Fruit fly (Drosophila melanogaster): Measurements from ENCODE around the gene CG43725.

Gene CG43725

DNA sequence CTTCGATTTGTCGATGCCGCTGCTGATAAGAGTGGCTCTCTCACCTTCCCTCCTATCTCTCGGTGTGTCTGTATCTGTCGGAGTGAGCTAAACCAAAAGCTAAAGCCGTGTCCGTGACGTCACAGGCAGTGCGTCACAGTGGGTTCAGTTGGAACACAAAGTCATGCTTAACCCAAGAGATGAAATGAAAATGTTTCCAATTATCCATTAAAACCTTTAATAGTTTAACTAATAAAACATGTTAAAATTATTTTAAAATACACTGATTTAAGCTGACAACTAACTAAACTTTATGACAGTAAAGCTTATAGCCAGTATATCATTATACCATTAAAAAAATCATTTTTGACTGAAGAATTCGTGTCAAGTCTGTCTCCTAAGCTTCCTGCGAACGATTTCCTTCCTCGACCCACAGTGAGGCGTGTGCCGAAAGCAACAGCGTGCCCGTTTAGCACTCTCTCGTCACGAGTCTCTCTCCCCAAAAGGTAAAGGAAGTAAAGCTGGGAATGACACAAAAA is 37.8 kb downstream of the CG43725 start, which contains the start of gene Idua (continued):
- TF ChIP-seq CkIIα-i1 (GFP tag; IDR thresholded peaks at IDR 0.05) (no peak), vvl (GFP tag; IDR thresholded peaks at IDR 0.05) (peak; percentile 50), CG12071 (GFP tag; optimal IDR thresholded peaks at IDR 0.05) (no peak), CG2678 (tag; optimal IDR thresholded peaks at IDR 0.05) (no peak), repo (GFP tag; optimal IDR thresholded peaks at IDR 0.05) (no peak), tap (tag; optimal IDR thresholded peaks at IDR 0.05) (no peak), gcm2 (GFP tag; optimal IDR thresholded peaks at IDR 0.05) (no peak), Asciz (GFP tag; optimal IDR thresholded peaks at IDR 0.05) (peak; percentile 70), HLHmδ (GFP tag; optimal IDR thresholded peaks at IDR 0.05) (no peak), CG12942 (GFP tag; optimal IDR thresholded peaks at IDR 0.05) (peak; percentile 38), CG4282 (GFP tag; optimal IDR thresholded peaks at IDR 0.05) (no peak), croc (GFP tag; conservative IDR thresholded peaks at IDR 0.05) (peak; percentile 60; the same call in 2 of the 3 replicates), CG30403 (GFP tag; optimal IDR thresholded peaks at IDR 0.05) (peak; percentile 77), ab (GFP tag; optimal IDR thresholded peaks at IDR 0.05) (no peak), Spps (tag; optimal IDR thresholded peaks at IDR 0.05) (no peak), hbn (GFP tag; IDR thresholded peaks at IDR 0.05; ENCODE audit: partially characterized antibody) (no peak), CG9437 (GFP tag; optimal IDR thresholded peaks at IDR 0.05) (peak; percentile 57), Sry-δ (GFP tag; optimal IDR thresholded peaks at IDR 0.05) (no peak), CG7556 (GFP tag; optimal IDR thresholded peaks at IDR 0.05) (peak; percentile 93), CG8388 (GFP tag; optimal IDR thresholded peaks at IDR 0.05) (no peak), CG13424 (tag; optimal IDR thresholded peaks at IDR 0.05) (peak; percentile 85), CG14965 (GFP tag; optimal IDR thresholded peaks at IDR 0.05; ENCODE audit: borderline replicate concordance) (no peak), bcd (GFP tag; optimal IDR thresholded peaks at IDR 0.05) (peak; percentile 78), CG1792 (GFP tag; optimal IDR thresholded peaks at IDR 0.05) (no peak), en (GFP tag; optimal IDR thresholded peaks at IDR 0.05) (no peak), D (optimal IDR thresholded peaks at IDR 0.05) (no peak), D (GFP tag; optimal IDR thresholded peaks at IDR 0.05) (peak; percentile 76), CG11696 (GFP tag; IDR thresholded peaks at IDR 0.05) (0 out of 2 replicates have a peak, but pooled peaks have one; percentile 33), CG11456 (GFP tag; IDR thresholded peaks at IDR 0.05) (no peak; the same call in 2 of the 3 replicates), CG14860 (GFP tag; IDR thresholded peaks at IDR 0.05; ENCODE audit: partially characterized antibody) (no peak), CG1233 (GFP tag; optimal IDR thresholded peaks at IDR 0.05) (peak; percentile 58), danr (GFP tag; IDR thresholded peaks at IDR 0.05) (no peak), B-H1 (GFP tag; IDR thresholded peaks at IDR 0.05) (peak; percentile 16; the same call in 1 of the 3 replicates), CG9609 (GFP tag; optimal IDR thresholded peaks at IDR 0.05) (no peak), lov (optimal IDR thresholded peaks at IDR 0.05) (no peak), lov (GFP tag; IDR thresholded peaks at IDR 0.05) (no peak), gcm (GFP tag; optimal IDR thresholded peaks at IDR 0.05) (no peak), grn (GFP tag; optimal IDR thresholded peaks at IDR 0.05) (peak; percentile 38), CG15269 (tag; optimal IDR thresholded peaks at IDR 0.05) (no peak), CG14667 (GFP tag; IDR thresholded peaks at IDR 0.05) (peak; percentile 53), CG8290 (GFP tag; optimal IDR thresholded peaks at IDR 0.05) (no peak), CG8290 (tag; optimal IDR thresholded peaks at IDR 0.05) (no peak), zf30C (GFP tag; optimal IDR thresholded peaks at IDR 0.05) (no peak), CG17361 (GFP tag; IDR thresholded peaks at IDR 0.05) (no peak), al (GFP tag; IDR thresholded peaks at IDR 0.05) (peak; percentile 39; the same call in 1 of the 2 replicates), dm (GFP tag; optimal IDR thresholded peaks at IDR 0.05) (no peak), pfk (GFP tag; optimal IDR thresholded peaks at IDR 0.05) (no peak), CHES-1-like (GFP tag; optimal IDR thresholded peaks at IDR 0.05) (no peak), Sin3A (optimal IDR thresholded peaks at IDR 0.05) (no peak), CG17385 (GFP tag; optimal IDR thresholded peaks at IDR 0.05) (peak; percentile 73), Nf-YC (tag; optimal IDR thresholded peaks at IDR 0.05) (no peak), CG8924 (tag; optimal IDR thresholded peaks at IDR 0.05) (peak; percentile 81)
